Worm (Caenorhabditis elegans): Measurements from ENCODE around the gene myrf-2.

Gene myrf-2

ce11 chrX:10132546-10133032, 61.6 kb downstream of the myrf-2 start (continued):
- TF ChIP-seq let-607 (tag; optimal IDR thresholded peaks at IDR 0.05) = peak in 1 of 2 experiments; percentile 54
- peak; percentile 96 for TF ChIP-seq tbp1 (GFP tag; optimal IDR thresholded peaks at IDR 0.05)
- peak; percentile 78 for TF ChIP-seq him-1 (tag; optimal IDR thresholded peaks at IDR 0.05)
- peak; percentile 43 for TF ChIP-seq ceh-100 (GFP tag; IDR thresholded peaks at IDR 0.05)
- TF ChIP-seq snpc-4 (GFP tag; optimal IDR thresholded peaks at IDR 0.05) = peak; percentile 61
- TF ChIP-seq snpc-4 (tag; optimal IDR thresholded peaks at IDR 0.05) = peak; percentile 28 to 85 (median 56)
- TF ChIP-seq nhr-80 (tag; optimal IDR thresholded peaks at IDR 0.05) = peak; percentile 48
- TF ChIP-seq B0336.3 (GFP tag; IDR thresholded peaks at IDR 0.05) = peak; percentile 65; the same call in 1 of the 2 replicates
- TF ChIP-seq egrh-3 (GFP tag; IDR thresholded peaks at IDR 0.05) = peak; percentile 23; the same call in 1 of the 2 replicates
- 0 out of 2 replicates have a peak, but pooled peaks have one; percentile 51 for TF ChIP-seq ztf-25 (GFP tag; IDR thresholded peaks at IDR 0.05)
- TF ChIP-seq F22D6.2 (tag; optimal IDR thresholded peaks at IDR 0.05) = peak; percentile 25
- TF ChIP-seq attf-3 (GFP tag; conservative IDR thresholded peaks at IDR 0.05) = 0 out of 2 replicates have a peak, but pooled peaks have one; percentile 24
- peak; percentile 41; the same call in 1 of the 2 replicates for TF ChIP-seq egl-44 (GFP tag; IDR thresholded peaks at IDR 0.05)
- TF ChIP-seq attf-5 (GFP tag; optimal IDR thresholded peaks at IDR 0.05) = peak; percentile 56
- TF ChIP-seq rec-8 (tag; optimal IDR thresholded peaks at IDR 0.05) = peak; percentile 49 to 50
- TF ChIP-seq lin-54 (GFP tag; optimal IDR thresholded peaks at IDR 0.05) = peak; percentile 45

Measured in whole organism, young adult.